Worm (Caenorhabditis elegans) whole organism, young adult: Measurements from ENCODE around the gene C09G5.13.

Experiments used
- B0019.2 ChIP-seq: fragments of 200-800 bp; sonication (Bioruptor generic); conservative IDR thresholded peaks from 2 replicates; pipeline ENCODE4 v1.3.6; 2022; ENCODE audit warnings: missing genetic modification reagents, missing genetic modification characterization, missing compliant biosample characterization
- F37B4.10 ChIP-seq: fragments of 200-800 bp; sonication (Bioruptor generic); IDR thresholded peaks from 2 replicates; pipeline ENCODE4 v1.3.6; 2022; ENCODE audit warnings: missing genetic modification characterization, missing compliant biosample characterization
- F39B2.1 ChIP-seq: fragments of 200-800 bp; sonication (Bioruptor generic); IDR thresholded peaks from 2 replicates; pipeline ENCODE4 v1.3.6; 2022; ENCODE audit warnings: missing genetic modification reagents, missing genetic modification characterization, missing compliant biosample characterization
- F52B5.7 ChIP-seq: sonication (generic microtip); optimal IDR thresholded peaks from 2 replicates; lab custom pipeline; 2016; ENCODE audit warnings: mild to moderate bottlenecking, missing genetic modification characterization, missing compliant biosample characterization
- F57C9.4 ChIP-seq: sonication (generic microtip); optimal IDR thresholded peaks from 2 replicates; lab custom pipeline; 2017; ENCODE audit warnings: mild to moderate bottlenecking, missing genetic modification characterization, missing compliant biosample characterization
- T26A5.8 ChIP-seq: sonication (generic microtip); optimal IDR thresholded peaks from 2 replicates; lab custom pipeline; 2016; ENCODE audit warnings: missing genetic modification characterization, missing compliant biosample characterization
- Y56A3A.18 ChIP-seq: fragments of 200-800 bp; sonication (Bioruptor generic); IDR thresholded peaks from 2 replicates; pipeline ENCODE4 v1.3.6; 2022; ENCODE audit warnings: missing genetic modification reagents, missing genetic modification characterization, missing compliant biosample characterization
- Y95B8A.8 ChIP-seq: fragments of 200-800 bp; sonication (Bioruptor generic); IDR thresholded peaks from 2 replicates; pipeline ENCODE4 v1.3.6; 2022; ENCODE audit warnings: missing genetic modification reagents, missing genetic modification characterization, missing compliant biosample characterization
- ZK185.1 ChIP-seq: sonication (generic microtip); optimal IDR thresholded peaks from 2 replicates; lab custom pipeline; 2016; ENCODE audit warnings: mild to moderate bottlenecking, missing genetic modification characterization, missing compliant biosample characterization; ENCODE audit not compliant: poor library complexity, severe bottlenecking
- ama-1 ChIP-seq, 3 experiments: fragments of 150-350 bp in 1 of 3; sonication (generic microtip) in 2 of 3; optimal IDR thresholded peaks; 2 replicates each; lab custom pipeline; 2014 to 2018; ENCODE audit warnings: missing biosample characterization in 2 of 3, missing genetic modification characterization in 2 of 3, missing genetic modification reagents in 2 of 3
- atf-7 ChIP-seq: sonication (generic microtip); optimal IDR thresholded peaks from 2 replicates; lab custom pipeline; 2017; ENCODE audit warnings: mild to moderate bottlenecking, missing genetic modification characterization, missing compliant biosample characterization
- attf-6 ChIP-seq: fragments of 200-800 bp; sonication (Bioruptor generic); IDR thresholded peaks from 2 replicates; pipeline ENCODE4 v1.3.6; 2022; ENCODE audit warnings: missing genetic modification reagents, missing genetic modification characterization, missing compliant biosample characterization
- bed-2 ChIP-seq: fragments of 200-800 bp; sonication (Bioruptor generic); IDR thresholded peaks from 2 replicates; pipeline ENCODE4 v1.3.6; 2022; ENCODE audit warnings: missing genetic modification reagents, missing genetic modification characterization, missing compliant biosample characterization
- ccch-3 ChIP-seq: fragments of 200-800 bp; sonication (Bioruptor generic); optimal IDR thresholded peaks from 2 replicates; lab custom pipeline; 2018; ENCODE audit warnings: mild to moderate bottlenecking, missing genetic modification characterization, missing compliant biosample characterization
- cebp-2 ChIP-seq: fragments of 200-800 bp; sonication (Bioruptor generic); IDR thresholded peaks from 2 replicates; pipeline ENCODE4 v1.3.6; 2022; ENCODE audit warnings: missing genetic modification characterization, missing compliant biosample characterization
- ceh-100 ChIP-seq: fragments of 200-800 bp; sonication (Bioruptor generic); IDR thresholded peaks from 2 replicates; pipeline ENCODE4 v1.3.6; 2022; ENCODE audit warnings: missing genetic modification reagents, missing genetic modification characterization, missing compliant biosample characterization
- ceh-91 ChIP-seq: fragments of 200-800 bp; sonication (Bioruptor generic); IDR thresholded peaks from 2 replicates; pipeline ENCODE4 v1.3.6; 2022; ENCODE audit warnings: missing genetic modification reagents, missing genetic modification characterization, missing compliant biosample characterization
- die-1 ChIP-seq: sonication (generic microtip); optimal IDR thresholded peaks from 2 replicates; lab custom pipeline; 2016; ENCODE audit warnings: missing genotype, mild to moderate bottlenecking, missing genetic modification characterization, missing compliant biosample characterization
- efl-1 ChIP-seq: fragments of 150-350 bp; optimal IDR thresholded peaks from 2 replicates; lab custom pipeline; 2014; ENCODE audit warnings: missing biosample characterization, missing genetic modification reagents, missing genetic modification characterization
- egrh-3 ChIP-seq: fragments of 200-800 bp; sonication (Bioruptor generic); IDR thresholded peaks from 2 replicates; pipeline ENCODE4 v1.3.6; 2022; ENCODE audit warnings: missing genetic modification reagents, missing genetic modification characterization, missing compliant biosample characterization
- ets-4 ChIP-seq: fragments of 200-800 bp; sonication (Bioruptor generic); optimal IDR thresholded peaks from 2 replicates; lab custom pipeline; 2018; ENCODE audit warnings: mild to moderate bottlenecking, missing genetic modification characterization, missing compliant biosample characterization
- lag-1 ChIP-seq: fragments of 200-800 bp; sonication (Bioruptor generic); IDR thresholded peaks from 2 replicates; pipeline ENCODE4 v1.3.6; 2022; ENCODE audit warnings: missing genetic modification reagents, missing genetic modification characterization, missing compliant biosample characterization
- lir-1 ChIP-seq: fragments of 200-800 bp; sonication (Bioruptor generic); conservative IDR thresholded peaks from 2 replicates; pipeline ENCODE4 v1.3.6; 2022; ENCODE audit warnings: missing genetic modification reagents, missing genetic modification characterization, missing compliant biosample characterization
- lsl-1 ChIP-seq: fragments of 200-800 bp; sonication (Bioruptor generic); optimal IDR thresholded peaks from 2 replicates; lab custom pipeline; 2018; ENCODE audit warnings: mild to moderate bottlenecking, missing genetic modification characterization, moderate library complexity, missing compliant biosample characterization
- madf-10 ChIP-seq: sonication (generic microtip); optimal IDR thresholded peaks from 2 replicates; lab custom pipeline; 2016; ENCODE audit warnings: mild to moderate bottlenecking, missing genetic modification characterization, missing compliant biosample characterization
- madf-6 ChIP-seq: fragments of 200-800 bp; sonication (Bioruptor generic); IDR thresholded peaks from 2 replicates; pipeline ENCODE4 v1.3.6; 2022; ENCODE audit warnings: missing genetic modification reagents, missing genetic modification characterization, missing compliant biosample characterization
- madf-8 ChIP-seq: fragments of 200-800 bp; sonication (Bioruptor generic); conservative IDR thresholded peaks from 2 replicates; pipeline ENCODE4 v1.3.6; 2022; ENCODE audit warnings: missing genetic modification reagents, missing genetic modification characterization, missing compliant biosample characterization
- mes-4 ChIP-seq: sonication (generic microtip); optimal IDR thresholded peaks from 2 replicates; lab custom pipeline; 2016; ENCODE audit warnings: missing genotype, missing genetic modification characterization, missing compliant biosample characterization
- nfyb-1 ChIP-seq: fragments of 200-800 bp; sonication (Bioruptor generic); IDR thresholded peaks from 2 replicates; pipeline ENCODE4 v1.3.6; 2022; ENCODE audit warnings: missing genetic modification reagents, missing genetic modification characterization, missing compliant biosample characterization
- pha-4 ChIP-seq: fragments of 150-350 bp; sonication (generic microtip); optimal IDR thresholded peaks from 2 replicates; lab custom pipeline; 2014; ENCODE audit warnings: missing biosample characterization, missing genetic modification reagents, missing genetic modification characterization
- sea-2 ChIP-seq: fragments of 200-800 bp; sonication (Bioruptor generic); IDR thresholded peaks from 2 replicates; pipeline ENCODE4 v1.3.6; 2022; ENCODE audit warnings: missing genetic modification characterization, missing compliant biosample characterization
- snpc-3.4 ChIP-seq: sonication (generic microtip); optimal IDR thresholded peaks from 2 replicates; lab custom pipeline; 2017; ENCODE audit warnings: missing genetic modification characterization, mild to moderate bottlenecking, missing compliant biosample characterization, antibody characterized with exemption, moderate library complexity, missing genotype, missing genetic modification reagents
- sptf-2 ChIP-seq: fragments of 200-800 bp; sonication (Bioruptor generic); optimal IDR thresholded peaks from 2 replicates; lab custom pipeline; 2018; ENCODE audit warnings: mild to moderate bottlenecking, missing genetic modification characterization, missing compliant biosample characterization
- tbx-9 ChIP-seq: sonication (generic microtip); optimal IDR thresholded peaks from 2 replicates; lab custom pipeline; 2016; ENCODE audit warnings: borderline replicate concordance, missing genetic modification characterization, inconsistent platforms, missing compliant biosample characterization
- unc-62 ChIP-seq: fragments of 150-350 bp; optimal IDR thresholded peaks from 2 replicates; lab custom pipeline; 2014; ENCODE audit warnings: missing biosample characterization, missing genetic modification reagents, missing genetic modification characterization
- xnd-1 ChIP-seq: sonication (generic microtip); optimal IDR thresholded peaks from 2 replicates; lab custom pipeline; 2016; ENCODE audit warnings: missing genotype, missing genetic modification reagents, missing genetic modification characterization, missing compliant biosample characterization
- zfh-2 ChIP-seq: fragments of 200-800 bp; sonication (Bioruptor generic); conservative IDR thresholded peaks from 2 replicates; pipeline ENCODE4 v1.3.6; 2022; ENCODE audit warnings: missing genetic modification reagents, missing genetic modification characterization, missing compliant biosample characterization
- zim-3 ChIP-seq: sonication (generic microtip); optimal IDR thresholded peaks from 2 replicates; lab custom pipeline; 2017; ENCODE audit warnings: mild to moderate bottlenecking, missing genetic modification characterization, moderate library complexity, missing compliant biosample characterization
- ztf-25 ChIP-seq: fragments of 200-800 bp; sonication (Bioruptor generic); IDR thresholded peaks from 2 replicates; pipeline ENCODE4 v1.3.6; 2022; ENCODE audit warnings: missing genetic modification reagents, missing genetic modification characterization, missing compliant biosample characterization
- ztf-28 ChIP-seq: fragments of 200-800 bp; sonication (Bioruptor generic); IDR thresholded peaks from 2 replicates; pipeline ENCODE4 v1.3.6; 2022; ENCODE audit warnings: missing genetic modification reagents, missing genetic modification characterization, missing compliant biosample characterization

C09G5.13 gene

DNA sequence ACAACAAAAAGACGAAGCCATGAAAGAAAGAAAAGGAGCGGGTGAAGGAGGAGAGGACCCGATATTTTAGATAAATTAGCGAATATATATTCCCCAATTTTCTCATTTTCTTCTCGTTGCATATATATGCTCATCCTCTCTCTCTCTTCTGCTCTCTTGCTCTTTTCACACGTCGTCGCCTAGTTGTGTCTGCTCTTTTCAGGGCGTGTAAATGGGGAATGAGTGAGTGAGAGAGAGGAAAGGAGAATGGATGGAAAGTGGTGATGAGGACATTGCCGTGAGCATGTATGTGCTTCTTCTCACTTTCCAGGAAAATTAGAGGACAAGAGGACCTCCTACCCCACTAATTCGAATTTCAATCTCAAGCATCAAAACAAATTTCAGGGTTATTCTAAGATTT lies 38.2 kb downstream of the C09G5.13 start:
- no peak for TF ChIP-seq sptf-2 (GFP tag; lab: Kevin White, UChicago)
- TF ChIP-seq tbx-9 (tag; lab: Kevin White, UChicago): no peak
- TF ChIP-seq ama-1 (optimal IDR thresholded peaks at IDR 0.05; lab: Kevin White, UChicago): no peak
- no peak for TF ChIP-seq ama-1 (GFP tag; optimal IDR thresholded peaks at IDR 0.05; lab: Kevin White, UChicago)
- TF ChIP-seq nfyb-1 (GFP tag; lab: Robert Waterston, UW): no peak
- TF ChIP-seq sea-2 (GFP tag; lab: Robert Waterston, UW): no peak
- TF ChIP-seq attf-6 (GFP tag; lab: Robert Waterston, UW): no peak
- TF ChIP-seq ztf-28 (GFP tag; lab: Robert Waterston, UW): no peak
- TF ChIP-seq ceh-91 (GFP tag; lab: Robert Waterston, UW): no peak
- no peak for TF ChIP-seq ceh-100 (GFP tag; lab: Robert Waterston, UW)
- TF ChIP-seq efl-1 (GFP tag; lab: Kevin White, UChicago): no peak
- no peak for TF ChIP-seq F37B4.10
- TF ChIP-seq snpc-3.4: no peak
- TF ChIP-seq, all 124 proteins: peak for 0

ce11 chrII:10758951-10759350 lies 41.7 kb downstream of the C09G5.13 start:
- no peak for TF ChIP-seq ZK185.1 (tag; lab: Kevin White, UChicago)
- TF ChIP-seq cebp-2 (GFP tag; lab: Robert Waterston, UW): 0 out of 2 replicates have a peak, but pooled peaks have one; percentile 29

- no peak for TF ChIP-seq lag-1
- no peak for TF ChIP-seq madf-8 (GFP tag; lab: Robert Waterston, UW)
- TF ChIP-seq die-1 (tag; lab: Kevin White, UChicago): no peak
- no peak for TF ChIP-seq madf-6 (GFP tag; lab: Robert Waterston, UW)
These were observed 42.2 kb downstream of the C09G5.13 start for ce11 chrII:10759425-10759824.

ce11 chrII:10760801-10761200 lies 43.6 kb downstream of the C09G5.13 start:
- TF ChIP-seq ztf-25 (GFP tag; lab: Robert Waterston, UW): no peak
- no peak for TF ChIP-seq atf-7
- no peak for TF ChIP-seq ets-4 (GFP tag; lab: Kevin White, UChicago)
- TF ChIP-seq sptf-2 (GFP tag; lab: Kevin White, UChicago): no peak
- no peak for TF ChIP-seq efl-1 (GFP tag; lab: Kevin White, UChicago)
- TF ChIP-seq B0019.2 (GFP tag; lab: Robert Waterston, UW): no peak
- no peak for TF ChIP-seq T26A5.8 (tag; lab: Kevin White, UChicago)
- TF ChIP-seq F52B5.7 (tag; lab: Kevin White, UChicago): no peak
- TF ChIP-seq lsl-1 (GFP tag; lab: Kevin White, UChicago): no peak
- TF ChIP-seq xnd-1 (tag; lab: Kevin White, UChicago): no peak
- no peak for TF ChIP-seq mes-4 (tag; lab: Kevin White, UChicago)
- no peak for TF ChIP-seq zfh-2
- no peak for TF ChIP-seq ama-1 (optimal IDR thresholded peaks at IDR 0.05; lab: Kevin White, UChicago)
- no peak for TF ChIP-seq ama-1 (GFP tag; optimal IDR thresholded peaks at IDR 0.05; lab: Kevin White, UChicago)
- TF ChIP-seq, all 124 proteins: peak for 0

DNA sequence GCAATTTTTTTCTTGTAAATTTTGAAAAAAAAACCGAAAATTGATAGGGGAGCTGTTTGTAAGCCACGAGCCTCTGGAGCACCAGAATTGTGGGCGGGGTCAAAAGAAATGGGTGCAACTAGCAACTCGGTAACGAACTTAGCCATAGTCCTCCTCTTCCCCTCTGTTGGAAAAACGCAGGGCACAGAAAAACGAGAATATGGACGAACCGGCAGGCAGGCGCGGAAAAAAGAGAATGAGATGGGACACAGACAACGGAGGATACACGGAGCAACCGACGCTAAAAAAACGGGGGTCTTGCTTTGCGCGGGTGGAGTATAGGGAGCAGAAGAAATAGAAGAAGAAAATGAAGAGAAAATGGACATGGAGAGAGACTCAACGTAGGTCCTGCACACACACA lies 44.4 kb downstream of the C09G5.13 start:
- TF ChIP-seq ztf-25 (GFP tag; lab: Robert Waterston, UW): no peak
- TF ChIP-seq egrh-3 (GFP tag; lab: Robert Waterston, UW): no peak
- peak; percentile 48; the same call in 1 of the 2 replicates for TF ChIP-seq zfh-2
- TF ChIP-seq ccch-3 (GFP tag; lab: Kevin White, UChicago): no peak

- TF ChIP-seq Y56A3A.18 (GFP tag; lab: Robert Waterston, UW) (no peak), unc-62 (GFP tag; lab: Kevin White, UChicago) (no peak), pha-4 (no peak), Y95B8A.8 (no peak), madf-10 (tag; lab: Kevin White, UChicago) (no peak), zim-3 (tag; lab: Kevin White, UChicago) (no peak), F57C9.4 (no peak), bed-2 (GFP tag; lab: Robert Waterston, UW) (no peak), nfyb-1 (GFP tag; lab: Robert Waterston, UW) (no peak), ceh-100 (GFP tag; lab: Robert Waterston, UW) (no peak), lir-1 (GFP tag; lab: Robert Waterston, UW) (no peak), F39B2.1 (no peak)
- TF ChIP-seq, all 124 proteins: peak for 0
These were observed 48.0 kb downstream of the C09G5.13 start for ce11 chrII:10765238-10765637.
